Fruit fly (Drosophila melanogaster) whole organism, pupa: ENCODE results near the gene CG12607.
A peak's percentile ranks its signal among the peaks of the same experiment; 100 is the strongest.

Experiments
- CG12605 ChIP-seq: fragments of 200-800 bp; sonication (Bioruptor generic); IDR thresholded peaks from 2 replicates; pipeline ENCODE4 v1.3.6; 2022; ENCODE audit warnings: missing biosample characterization, missing genetic modification characterization
- CG14655 ChIP-seq: fragments of 200-800 bp; sonication (Bioruptor generic); optimal IDR thresholded peaks from 3 replicates; lab custom pipeline; 2017; ENCODE audit warnings: mild to moderate bottlenecking, missing biosample characterization, missing genetic modification reagents, missing genetic modification characterization
- CG15710 ChIP-seq: fragments of 200-800 bp; sonication (Bioruptor generic); optimal IDR thresholded peaks from 2 replicates; lab custom pipeline; 2018; ENCODE audit warnings: missing biosample characterization, mild to moderate bottlenecking, missing genetic modification characterization, moderate library complexity
- CG17806 ChIP-seq: fragments of 200-800 bp; sonication (Bioruptor generic); optimal IDR thresholded peaks from 2 replicates; lab custom pipeline; 2018; ENCODE audit warnings: missing biosample characterization, mild to moderate bottlenecking, missing genetic modification characterization, moderate library complexity
- CG8301 ChIP-seq: fragments of 200-800 bp; sonication (Bioruptor generic); optimal IDR thresholded peaks from 2 replicates; lab custom pipeline; 2018; ENCODE audit warnings: missing biosample characterization, mild to moderate bottlenecking, missing genetic modification characterization
- EcR ChIP-seq: fragments of 200-800 bp; sonication (Bioruptor generic); optimal IDR thresholded peaks from 3 replicates; lab custom pipeline; 2019; ENCODE audit warnings: missing biosample characterization, missing genetic modification characterization, mild to moderate bottlenecking, moderate library complexity, missing genetic modification reagents
- Pif1A ChIP-seq: fragments of 200-800 bp; sonication (Bioruptor generic); optimal IDR thresholded peaks from 3 replicates; lab custom pipeline; 2016; ENCODE audit warnings: missing biosample characterization, missing genetic modification characterization
- Pif1B ChIP-seq: fragments of 200-800 bp; sonication (Bioruptor generic); optimal IDR thresholded peaks from 3 replicates; lab custom pipeline; 2016; ENCODE audit warnings: missing biosample characterization, missing genetic modification characterization
- fd96Ca ChIP-seq: fragments of 200-800 bp; sonication (Bioruptor generic); IDR thresholded peaks from 3 replicates; pipeline ENCODE4 v1.3.6; 2022; ENCODE audit warnings: missing biosample characterization, missing genetic modification characterization
- gl ChIP-seq: fragments of 200-800 bp; sonication (Bioruptor generic); optimal IDR thresholded peaks from 2 replicates; lab custom pipeline; 2018; ENCODE audit warnings: missing biosample characterization, mild to moderate bottlenecking, missing genetic modification characterization

dm6 chr3L:4406653-4407257, 39.6 kb upstream of the CG12607 start, which contains the start of gene TP53INP:
- peak; percentile 47; the same call in 2 of the 3 replicates for TF ChIP-seq fd96Ca
- TF ChIP-seq Pif1A: peak; percentile 83
- TF ChIP-seq CG17806 (tag; lab: Kevin White, UChicago): peak; percentile 82
- peak; percentile 53 for TF ChIP-seq EcR (GFP tag; lab: Kevin White, UChicago)
- peak; percentile 89 for TF ChIP-seq CG8301 (tag; lab: Kevin White, UChicago)
- peak; percentile 91 for TF ChIP-seq CG15710 (tag; lab: Kevin White, UChicago)
- TF ChIP-seq gl (tag; lab: Kevin White, UChicago): peak; percentile 60
- no peak for TF ChIP-seq CG12605 (GFP tag; lab: Robert Waterston, UW)
- TF ChIP-seq CG14655 (GFP tag; lab: Kevin White, UChicago): peak; percentile 93
- peak; percentile 83 for TF ChIP-seq Pif1B (GFP tag; lab: Kevin White, UChicago)
